Worm (Caenorhabditis elegans) whole organism, L3 larva: ENCODE data around the gene sto-1.

Experiments used
- ama-1 ChIP-seq: fragments of 150-350 bp; optimal IDR thresholded peaks from 2 replicates; lab custom pipeline; 2018
- fos-1 ChIP-seq: fragments of 150-350 bp; optimal IDR thresholded peaks from 2 replicates; lab custom pipeline; 2014; ENCODE audit warnings: missing biosample characterization, missing genetic modification characterization
- hmg-11 ChIP-seq: sonication (generic microtip); optimal IDR thresholded peaks from 2 replicates; lab custom pipeline; 2016; ENCODE audit warnings: missing genetic modification characterization, missing compliant biosample characterization
- lin-39 ChIP-seq: fragments of 150-350 bp; optimal IDR thresholded peaks from 2 replicates; lab custom pipeline; 2018; ENCODE audit warnings: missing biosample characterization, missing genetic modification reagents, missing genetic modification characterization
- mdl-1 ChIP-seq: fragments of 150-350 bp; optimal IDR thresholded peaks from 2 replicates; lab custom pipeline; 2014; ENCODE audit warnings: missing biosample characterization, missing genetic modification characterization
- nhr-28 ChIP-seq: fragments of 150-350 bp; optimal IDR thresholded peaks from 2 replicates; lab custom pipeline; 2014; ENCODE audit warnings: missing biosample characterization, missing genetic modification characterization
- nhr-67 ChIP-seq: fragments of 150-350 bp; optimal IDR thresholded peaks from 2 replicates; lab custom pipeline; 2014; ENCODE audit warnings: missing biosample characterization, missing genetic modification characterization
- pqm-1 ChIP-seq: fragments of 150-350 bp; optimal IDR thresholded peaks from 2 replicates; lab custom pipeline; 2017; ENCODE audit warnings: missing biosample characterization, missing genetic modification characterization, inconsistent platforms
- snpc-4 ChIP-seq: fragments of 150-350 bp; optimal IDR thresholded peaks from 2 replicates; lab custom pipeline; 2014; ENCODE audit warnings: missing biosample characterization, missing genetic modification characterization
- tbx-2 ChIP-seq: sonication (generic microtip); optimal IDR thresholded peaks from 2 replicates; lab custom pipeline; 2016; ENCODE audit warnings: mild to moderate bottlenecking, missing genetic modification characterization, missing compliant biosample characterization
- unc-39 ChIP-seq: sonication (generic microtip); optimal IDR thresholded peaks from 4 replicates; lab custom pipeline; 2017; ENCODE audit warnings: missing biosample characterization, missing genetic modification characterization
- ztf-4 ChIP-seq: fragments of 150-350 bp; optimal IDR thresholded peaks from 2 replicates; lab custom pipeline; 2014; ENCODE audit warnings: missing biosample characterization, missing genetic modification characterization

DNA sequence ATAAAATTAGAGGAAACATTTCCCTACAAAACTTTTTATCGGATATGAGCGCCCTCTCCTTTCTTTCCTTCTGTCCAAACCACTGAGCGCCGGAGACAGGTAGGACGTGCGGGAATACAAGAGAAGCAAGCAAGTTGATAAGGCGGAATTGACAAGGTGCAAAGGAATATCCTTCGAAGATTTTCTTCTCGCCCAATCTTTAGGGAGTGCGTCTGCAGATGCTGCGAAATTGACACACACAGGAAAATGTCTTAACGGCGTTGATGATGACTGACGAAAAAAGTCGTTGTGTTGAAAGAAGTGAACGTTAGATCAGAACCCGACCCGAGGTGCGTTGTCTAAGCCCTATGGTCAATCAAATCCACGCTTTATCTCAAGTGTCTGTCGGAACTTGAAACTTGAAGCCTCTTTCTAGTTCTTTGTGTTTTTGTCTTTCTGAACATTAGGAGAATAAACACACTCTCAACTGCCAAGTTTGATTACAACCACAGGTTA is 25.2 kb downstream of the sto-1 start:
- TF ChIP-seq nhr-28 (tag; lab: Kevin White, UChicago): no peak
- TF ChIP-seq lin-39 (tag; lab: Kevin White, UChicago): no peak
- no peak for TF ChIP-seq unc-39
- no peak for TF ChIP-seq nhr-67 (tag; lab: Kevin White, UChicago)
- TF ChIP-seq snpc-4 (tag; lab: Kevin White, UChicago): no peak
- no peak for TF ChIP-seq ama-1
- no peak for TF ChIP-seq pqm-1 (tag; lab: Kevin White, UChicago)
- no peak for TF ChIP-seq tbx-2 (tag; lab: Kevin White, UChicago)
- no peak for TF ChIP-seq mdl-1 (tag; lab: Kevin White, UChicago)
- TF ChIP-seq ztf-4 (tag; lab: Kevin White, UChicago): no peak
- no peak for TF ChIP-seq fos-1 (tag; lab: Kevin White, UChicago)
- TF ChIP-seq hmg-11: no peak
